Worm (Caenorhabditis elegans) whole organism, L3 larva: ENCODE data around the gene chil-8.

Experiments
- ama-1 ChIP-seq: fragments of 150-350 bp; optimal IDR thresholded peaks from 2 replicates; lab custom pipeline; 2018
- elt-1 ChIP-seq: fragments of 150-350 bp; optimal IDR thresholded peaks from 2 replicates; lab custom pipeline; 2014; ENCODE audit warnings: missing biosample characterization, missing genetic modification characterization
- elt-3 ChIP-seq, 3 experiments: fragments of 150-350 bp in 1 of 3; sonication (generic microtip) in 2 of 3; optimal IDR thresholded peaks; 2 replicates in 2 of 3; 4 replicates in 1 of 3; lab custom pipeline; 2014 to 2017; ENCODE audit warnings: missing biosample characterization in 3 of 3, missing genetic modification characterization in 3 of 3
- jun-1 ChIP-seq: fragments of 150-350 bp; optimal IDR thresholded peaks from 2 replicates; lab custom pipeline; 2014; ENCODE audit warnings: missing biosample characterization, missing genetic modification reagents, missing genetic modification characterization
- lin-39 ChIP-seq: fragments of 150-350 bp; optimal IDR thresholded peaks from 2 replicates; lab custom pipeline; 2018; ENCODE audit warnings: missing biosample characterization, missing genetic modification reagents, missing genetic modification characterization
- nhr-12 ChIP-seq: fragments of 150-350 bp; optimal IDR thresholded peaks from 2 replicates; lab custom pipeline; 2014; ENCODE audit warnings: missing biosample characterization, missing genetic modification characterization
- nhr-76 ChIP-seq: fragments of 150-350 bp; sonication (generic microtip); optimal IDR thresholded peaks from 5 replicates; lab custom pipeline; 2014; ENCODE audit warnings: missing biosample characterization, missing genetic modification characterization
- unc-62 ChIP-seq: fragments of 150-350 bp; sonication (generic microtip); optimal IDR thresholded peaks from 4 replicates; lab custom pipeline; 2014; ENCODE audit warnings: missing biosample characterization, missing genetic modification reagents, missing genetic modification characterization

DNA sequence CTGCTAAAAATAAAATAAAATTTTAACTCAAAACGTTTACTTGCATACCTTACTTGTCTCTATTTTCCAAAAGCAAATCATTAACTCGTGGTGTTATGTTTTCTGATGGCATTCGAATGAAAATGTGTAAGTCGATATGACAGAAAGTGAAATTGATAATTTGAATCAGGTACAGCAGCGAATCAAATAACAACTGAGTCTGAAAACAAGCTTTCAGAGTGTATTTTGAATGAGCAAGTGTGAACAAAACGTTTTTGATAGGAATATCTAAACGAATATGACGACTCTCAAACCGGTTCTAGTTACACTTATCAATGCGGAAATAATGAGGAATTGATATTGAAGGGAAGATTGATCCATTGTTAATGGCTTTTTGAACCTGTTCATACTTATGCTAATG lies 1.8 kb downstream of the chil-8 start, which contains the start of gene chil-7:
- no peak for TF ChIP-seq lin-39 (tag; lab: Kevin White, UChicago)
- TF ChIP-seq elt-1 (tag; lab: Kevin White, UChicago) = no peak
- TF ChIP-seq nhr-76 (tag; lab: Kevin White, UChicago) = no peak
- TF ChIP-seq nhr-12 (tag; lab: Kevin White, UChicago) = no peak
- no peak for TF ChIP-seq jun-1
- no peak for TF ChIP-seq ama-1 (lab: Kevin White, UChicago)
- no peak for TF ChIP-seq elt-3 (tag; optimal IDR thresholded peaks at IDR 0.05; lab: Kevin White, UChicago)
- TF ChIP-seq unc-62 (GFP tag; lab: Kevin White, UChicago) = no peak
